Fruit fly (Drosophila melanogaster): ENCODE results near the gene CG14340.

DNA sequence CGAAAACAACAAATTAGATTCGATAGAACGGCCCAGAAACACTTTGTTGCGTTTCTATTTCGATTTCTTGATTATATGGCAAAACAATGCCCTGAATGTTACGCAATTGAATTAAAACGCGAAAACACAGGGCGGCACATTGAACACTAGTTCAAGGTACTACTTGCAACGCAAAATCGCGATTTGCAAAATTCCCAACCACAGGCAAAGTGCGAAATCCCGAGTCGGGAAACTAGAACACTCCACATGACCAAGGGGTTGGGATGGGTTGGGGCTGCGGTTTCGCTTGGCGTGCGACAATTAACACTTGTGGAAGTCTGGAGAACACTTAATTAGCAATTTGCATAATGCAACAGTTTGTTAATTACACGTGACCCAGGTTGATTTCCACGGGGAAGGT is 11.5 kb downstream of the CG14340 start:
- TF ChIP-seq Dfd (GFP tag; optimal IDR thresholded peaks at IDR 0.05) (no peak), Hr78 (GFP tag; optimal IDR thresholded peaks at IDR 0.05) (no peak), OdsH (GFP tag; optimal IDR thresholded peaks at IDR 0.05) (no peak), usp (GFP tag; optimal IDR thresholded peaks at IDR 0.05) (no peak)
